Worm (Caenorhabditis elegans): ENCODE data around the gene K08F8.7.

ce11 chrII:8742972-8743371 lies 12.2 kb downstream of the K08F8.7 start:
- no peak for TF ChIP-seq him-1 (tag; optimal IDR thresholded peaks at IDR 0.05)
- TF ChIP-seq W03F9.2 (tag; optimal IDR thresholded peaks at IDR 0.05): no peak
- TF ChIP-seq dao-5 (tag; optimal IDR thresholded peaks at IDR 0.05): no peak
